Worm (Caenorhabditis elegans): Measurements from ENCODE around the gene ints-9.

ce11 chrV:7551821-7552220 is 23.8 kb upstream of the ints-9 start, which contains the start of gene F19F10.3:
- no peak for TF ChIP-seq ama-1 (optimal IDR thresholded peaks at IDR 0.05)
- TF ChIP-seq ceh-16 (tag; optimal IDR thresholded peaks at IDR 0.05): no peak
- TF ChIP-seq aly-2 (tag; optimal IDR thresholded peaks at IDR 0.05): no peak
